Fruit fly (Drosophila melanogaster): ENCODE results near the gene CG6415.

- TF ChIP-seq CTCF (optimal IDR thresholded peaks at IDR 0.05) (no peak), CG8478 (optimal IDR thresholded peaks at IDR 0.05) (no peak)
These were observed 48.9 kb upstream of the CG6415 start for dm6 chr2L:10654520-10654919.
